ENCODE assay signal across 1 worm cellular context in the genomic region with DNA sequence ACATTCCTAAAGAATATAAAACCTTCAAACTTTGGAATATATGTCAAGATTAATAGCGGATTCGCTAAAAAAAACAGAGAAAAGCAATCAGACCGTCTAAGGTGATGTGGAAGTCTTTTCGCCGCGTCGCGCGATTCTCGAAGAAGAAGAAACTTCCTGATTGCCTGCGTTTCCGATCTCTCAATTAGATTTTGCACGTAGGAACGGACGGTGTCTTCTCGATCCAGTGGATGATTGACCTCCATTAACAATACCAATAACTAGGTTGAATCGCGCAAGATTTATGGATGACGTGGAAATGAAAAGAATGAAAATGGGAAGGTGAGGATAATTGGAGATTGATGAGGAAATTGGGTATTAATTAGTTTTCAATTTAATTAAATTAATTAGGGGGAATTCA.
TF ChIP-seq lines count a peak whose summit lies in the region.

No protein-coding gene starts in this region.

TF ChIP-seq in whole organism, L1 larva, 84 proteins besides CTCF, POLR2A, EP300 and RAD21 (continued from another document):
- TF ChIP-seq isw-1 (GFP tag; IDR thresholded peaks at IDR 0.05; lab: Robert Waterston, UW) = no peak
